Fruit fly (Drosophila melanogaster) whole organism, embryonic: ENCODE results near the gene MED15.
A peak's percentile ranks its signal among the peaks of the same experiment; 100 is the strongest.

ENCODE experiments used
- CG10366 ChIP-seq: fragments of 200-800 bp; sonication (Bioruptor generic); IDR thresholded peaks from 2 replicates; pipeline ENCODE4 v1.3.6; 2022; ENCODE audit warnings: missing biosample characterization, missing genetic modification characterization
- CG11723 ChIP-seq: fragments of 200-800 bp; sonication (Bioruptor generic); optimal IDR thresholded peaks from 2 replicates; lab custom pipeline; 2017; ENCODE audit warnings: missing biosample characterization, mild to moderate bottlenecking, missing genetic modification characterization
- CG1233 ChIP-seq: fragments of 200-800 bp; sonication (Bioruptor generic); optimal IDR thresholded peaks from 4 replicates; lab custom pipeline; 2018; ENCODE audit warnings: missing biosample characterization, mild to moderate bottlenecking, missing genetic modification characterization
- CG12942 ChIP-seq: fragments of 200-800 bp; sonication (Bioruptor generic); optimal IDR thresholded peaks from 3 replicates; lab custom pipeline; 2016; ENCODE audit warnings: missing biosample characterization, missing genetic modification characterization
- CG13424 ChIP-seq: fragments of 200-800 bp; sonication (Bioruptor generic); optimal IDR thresholded peaks from 2 replicates; lab custom pipeline; 2019; ENCODE audit warnings: missing biosample characterization, mild to moderate bottlenecking, missing genetic modification characterization, moderate library complexity
- CG14014 ChIP-seq: fragments of 200-800 bp; sonication (Bioruptor generic); IDR thresholded peaks from 2 replicates; pipeline ENCODE4 v1.3.6; 2022; ENCODE audit warnings: missing biosample characterization, missing genetic modification characterization
- CG14667 ChIP-seq: fragments of 200-800 bp; sonication (Bioruptor generic); IDR thresholded peaks from 2 replicates; pipeline ENCODE4 v1.3.6; 2022; ENCODE audit warnings: missing biosample characterization, missing genetic modification characterization
- CG15011 ChIP-seq: fragments of 200-800 bp; sonication (Bioruptor generic); optimal IDR thresholded peaks from 3 replicates; lab custom pipeline; 2018; ENCODE audit warnings: missing biosample characterization, mild to moderate bottlenecking, missing genetic modification characterization
- CG15073 ChIP-seq: fragments of 200-800 bp; sonication (Bioruptor generic); optimal IDR thresholded peaks from 2 replicates; lab custom pipeline; 2016; ENCODE audit warnings: missing biosample characterization, missing genetic modification characterization
- CG17186 ChIP-seq: fragments of 200-800 bp; sonication (Bioruptor generic); optimal IDR thresholded peaks from 3 replicates; lab custom pipeline; 2017; ENCODE audit warnings: missing biosample characterization, missing genetic modification reagents, missing genetic modification characterization
- CG17802 ChIP-seq: fragments of 200-800 bp; sonication (Bioruptor generic); optimal IDR thresholded peaks from 2 replicates; lab custom pipeline; 2018; ENCODE audit warnings: missing biosample characterization, mild to moderate bottlenecking, missing genetic modification characterization, moderate library complexity
- CG18599 ChIP-seq: fragments of 200-800 bp; sonication (Bioruptor generic); optimal IDR thresholded peaks from 3 replicates; lab custom pipeline; 2017; ENCODE audit warnings: missing biosample characterization, missing genetic modification characterization, mild to moderate bottlenecking, moderate library complexity, missing genetic modification reagents
- CG2129 ChIP-seq: fragments of 200-800 bp; sonication (Bioruptor generic); IDR thresholded peaks from 2 replicates; pipeline ENCODE4 v1.3.6; 2022; ENCODE audit warnings: missing biosample characterization, missing genetic modification characterization; ENCODE audit not compliant: partially characterized antibody
- CG31365 ChIP-seq: fragments of 200-800 bp; sonication (Bioruptor generic); optimal IDR thresholded peaks from 2 replicates; lab custom pipeline; 2018; ENCODE audit warnings: missing biosample characterization, mild to moderate bottlenecking, missing genetic modification characterization
- CG3407 ChIP-seq: fragments of 200-800 bp; sonication (Bioruptor generic); optimal IDR thresholded peaks from 2 replicates; lab custom pipeline; 2018; ENCODE audit warnings: missing biosample characterization, mild to moderate bottlenecking, missing genetic modification characterization
- CG6254 ChIP-seq: fragments of 200-800 bp; sonication (Bioruptor generic); optimal IDR thresholded peaks from 3 replicates; lab custom pipeline; 2017; ENCODE audit warnings: mild to moderate bottlenecking, missing biosample characterization, missing genetic modification reagents, missing genetic modification characterization
- CG9797 ChIP-seq: fragments of 200-800 bp; sonication (Bioruptor generic); optimal IDR thresholded peaks from 3 replicates; lab custom pipeline; 2018; ENCODE audit warnings: missing biosample characterization, mild to moderate bottlenecking, missing genetic modification characterization
- E2f2 ChIP-seq: fragments of 200-800 bp; sonication (Bioruptor generic); IDR thresholded peaks from 2 replicates; pipeline ENCODE4 v1.3.6; 2022; ENCODE audit warnings: missing biosample characterization, missing genetic modification characterization
- GATAe ChIP-seq: fragments of 200-800 bp; sonication (Bioruptor generic); conservative IDR thresholded peaks from 2 replicates; pipeline ENCODE4 v1.3.6; 2022; ENCODE audit warnings: missing biosample characterization, missing genetic modification characterization
- Hand ChIP-seq: fragments of 200-800 bp; sonication (Bioruptor generic); optimal IDR thresholded peaks from 2 replicates; lab custom pipeline; 2017; ENCODE audit warnings: mild to moderate bottlenecking, missing biosample characterization, missing genetic modification reagents, missing genetic modification characterization
- Hmr ChIP-seq: fragments of 200-800 bp; sonication (Bioruptor generic); optimal IDR thresholded peaks from 3 replicates; lab custom pipeline; 2017; ENCODE audit warnings: mild to moderate bottlenecking, missing biosample characterization, missing genetic modification reagents, missing genetic modification characterization
- Hr78 ChIP-seq, 2 experiments: fragments of 200-800 bp in 1 of 2; fragments of >200 bp in 1 of 2; sonication (Bioruptor generic) in 1 of 2; optimal IDR thresholded peaks; 2 replicates each; lab custom pipeline; 2017 to 2019; ENCODE audit warnings: missing biosample characterization in 2 of 2, missing genetic modification characterization in 2 of 2, mild to moderate bottlenecking in 1 of 2, moderate library complexity in 1 of 2
- Jarid2 ChIP-seq: fragments of 200-800 bp; sonication (Bioruptor generic); optimal IDR thresholded peaks from 3 replicates; lab custom pipeline; 2017; ENCODE audit warnings: mild to moderate bottlenecking, missing biosample characterization, missing genetic modification reagents, missing genetic modification characterization
- MTF-1 ChIP-seq: fragments of 200-800 bp; sonication (Bioruptor generic); optimal IDR thresholded peaks from 2 replicates; lab custom pipeline; 2018; ENCODE audit warnings: missing biosample characterization, mild to moderate bottlenecking, missing genetic modification characterization, borderline replicate concordance
- Myb ChIP-seq: fragments of 200-800 bp; sonication (Bioruptor generic); optimal IDR thresholded peaks from 2 replicates; lab custom pipeline; 2016; ENCODE audit warnings: missing biosample characterization, missing genetic modification characterization
- NC2β ChIP-seq: fragments of 200-800 bp; sonication (Bioruptor generic); optimal IDR thresholded peaks from 2 replicates; lab custom pipeline; 2016; ENCODE audit warnings: missing biosample characterization, missing genetic modification characterization
- YL-1 ChIP-seq: fragments of 200-800 bp; sonication (Bioruptor generic); optimal IDR thresholded peaks from 3 replicates; lab custom pipeline; 2017; ENCODE audit warnings: missing biosample characterization, mild to moderate bottlenecking, missing genetic modification characterization
- ase ChIP-seq: fragments of 200-800 bp; sonication (Bioruptor generic); IDR thresholded peaks from 3 replicates; pipeline ENCODE4 v1.3.6; 2022; ENCODE audit warnings: missing biosample characterization, missing genetic modification characterization
- bab2 ChIP-seq: fragments of 200-800 bp; sonication (Bioruptor generic); optimal IDR thresholded peaks from 2 replicates; lab custom pipeline; 2016; ENCODE audit warnings: missing biosample characterization, missing genetic modification characterization
- dimm ChIP-seq: fragments of 200-800 bp; sonication (Bioruptor generic); IDR thresholded peaks from 2 replicates; pipeline ENCODE4 v1.3.6; 2022; ENCODE audit warnings: missing biosample characterization, missing genetic modification characterization
- dmrt99B ChIP-seq: fragments of 200-800 bp; sonication (Bioruptor generic); optimal IDR thresholded peaks from 2 replicates; lab custom pipeline; 2018; ENCODE audit warnings: missing biosample characterization, mild to moderate bottlenecking, missing genetic modification characterization, moderate library complexity
- exex ChIP-seq: fragments of 200-800 bp; sonication (Bioruptor generic); optimal IDR thresholded peaks from 4 replicates; lab custom pipeline; 2018; ENCODE audit warnings: missing biosample characterization, mild to moderate bottlenecking, missing genetic modification characterization, moderate library complexity
- eyg ChIP-seq: fragments of 200-800 bp; sonication (Bioruptor generic); optimal IDR thresholded peaks from 3 replicates; lab custom pipeline; 2016; ENCODE audit warnings: missing biosample characterization, missing genetic modification characterization
- gro ChIP-seq: fragments of 200-800 bp; sonication (Bioruptor generic); optimal IDR thresholded peaks from 2 replicates; lab custom pipeline; 2016; ENCODE audit warnings: missing biosample characterization, missing genetic modification characterization
- ham ChIP-seq: fragments of 200-800 bp; sonication (Bioruptor generic); IDR thresholded peaks from 2 replicates; pipeline ENCODE4 v1.3.6; 2022; ENCODE audit warnings: missing biosample characterization, missing genetic modification characterization
- mam ChIP-seq: fragments of 200-800 bp; sonication (Bioruptor generic); optimal IDR thresholded peaks from 3 replicates; lab custom pipeline; 2016; ENCODE audit warnings: missing biosample characterization, missing genetic modification characterization
- nerfin-1 ChIP-seq: fragments of 200-800 bp; sonication (Bioruptor generic); optimal IDR thresholded peaks from 3 replicates; lab custom pipeline; 2019; ENCODE audit warnings: missing biosample characterization, mild to moderate bottlenecking, missing genetic modification characterization, moderate library complexity
- pho ChIP-seq: fragments of 200-800 bp; sonication (Bioruptor generic); optimal IDR thresholded peaks from 2 replicates; lab custom pipeline; 2016; ENCODE audit warnings: missing biosample characterization, missing genetic modification characterization
- phol ChIP-seq: fragments of 200-800 bp; sonication (Bioruptor generic); optimal IDR thresholded peaks from 3 replicates; lab custom pipeline; 2018; ENCODE audit warnings: missing biosample characterization, mild to moderate bottlenecking, missing genetic modification characterization, moderate library complexity
- pros ChIP-seq: fragments of 200-800 bp; sonication (Bioruptor generic); optimal IDR thresholded peaks from 3 replicates; lab custom pipeline; 2019; ENCODE audit warnings: missing biosample characterization, mild to moderate bottlenecking, missing genetic modification characterization, moderate library complexity
- psq ChIP-seq: fragments of 200-800 bp; sonication (Bioruptor generic); optimal IDR thresholded peaks from 2 replicates; lab custom pipeline; 2017; ENCODE audit warnings: missing biosample characterization, missing genetic modification characterization
- row ChIP-seq: fragments of 200-800 bp; sonication (Bioruptor generic); IDR thresholded peaks from 3 replicates; pipeline ENCODE4 v1.3.6; 2022; ENCODE audit warnings: missing biosample characterization, missing genetic modification characterization
- seq ChIP-seq: fragments of 200-800 bp; sonication (Bioruptor generic); IDR thresholded peaks from 2 replicates; pipeline ENCODE4 v1.3.6; 2022; ENCODE audit warnings: missing biosample characterization, missing genetic modification characterization
- sisA ChIP-seq: fragments of 200-800 bp; sonication (Bioruptor generic); IDR thresholded peaks from 2 replicates; pipeline ENCODE4 v1.3.6; 2022; ENCODE audit warnings: missing biosample characterization, missing genetic modification characterization
- slp2 ChIP-seq: fragments of 200-800 bp; sonication (Bioruptor generic); optimal IDR thresholded peaks from 2 replicates; lab custom pipeline; 2016; ENCODE audit warnings: missing biosample characterization, missing genetic modification characterization
- ssp ChIP-seq: fragments of 200-800 bp; sonication (Bioruptor generic); IDR thresholded peaks from 2 replicates; pipeline ENCODE4 v1.3.6; 2022; ENCODE audit warnings: missing biosample characterization, missing genetic modification characterization
- tll ChIP-seq, 2 experiments: fragments of 200-800 bp in 1 of 2; fragments of >200 bp in 1 of 2; sonication (Bioruptor generic) in 1 of 2; optimal IDR thresholded peaks; 2 replicates each; lab custom pipeline; 2017 to 2019; ENCODE audit warnings: missing biosample characterization in 2 of 2, missing genetic modification characterization in 2 of 2, mild to moderate bottlenecking in 1 of 2, moderate library complexity in 1 of 2
- trem ChIP-seq: fragments of 200-800 bp; optimal IDR thresholded peaks from 3 replicates; lab custom pipeline; 2019; ENCODE audit warnings: missing biosample characterization, mild to moderate bottlenecking, missing genetic modification characterization, moderate library complexity
- usp ChIP-seq: fragments of >200 bp; optimal IDR thresholded peaks from 2 replicates; lab custom pipeline; 2017; ENCODE audit warnings: missing biosample characterization, missing genetic modification characterization
- wdn ChIP-seq: fragments of 200-800 bp; sonication (Bioruptor generic); IDR thresholded peaks from 2 replicates; pipeline ENCODE4 v1.3.6; 2022; ENCODE audit warnings: missing biosample characterization, missing genetic modification characterization

The MED15 gene

dm6 chr2L:522752-523151 is 49.9 kb downstream of the MED15 start (continued):
- TF ChIP-seq E2f2 (peak; percentile 10; the same call in 1 of the 2 replicates), psq (GFP tag; lab: Kevin White, UChicago) (no peak), pho (GFP tag; lab: Kevin White, UChicago) (no peak), Jarid2 (GFP tag; lab: Kevin White, UChicago) (no peak), CG15011 (no peak), MTF-1 (GFP tag; lab: Kevin White, UChicago) (peak; percentile 36), Myb (GFP tag; lab: Kevin White, UChicago) (no peak), CG17186 (GFP tag; lab: Kevin White, UChicago) (no peak), exex (tag; lab: Kevin White, UChicago) (no peak), CG14014 (GFP tag; lab: Robert Waterston, UW) (no peak), YL-1 (GFP tag; lab: Kevin White, UChicago) (no peak), slp2 (GFP tag; lab: Kevin White, UChicago) (peak; percentile 14), CG12942 (GFP tag; lab: Kevin White, UChicago) (no peak), seq (GFP tag; lab: Robert Waterston, UW) (0 out of 2 replicates have a peak, but pooled peaks have one; percentile 29), CG14667 (GFP tag; lab: Robert Waterston, UW) (peak; percentile 16; the same call in 1 of the 2 replicates), sisA (GFP tag; lab: Robert Waterston, UW) (peak; percentile 58), Hand (GFP tag; lab: Kevin White, UChicago) (no peak), CG2129 (GFP tag; lab: Robert Waterston, UW) (no peak), wdn (GFP tag; lab: Robert Waterston, UW) (no peak), Hr78 (GFP tag; optimal IDR thresholded peaks at IDR 0.05; lab: Kevin White, UChicago) (no peak), CG17802 (tag; lab: Kevin White, UChicago) (peak; percentile 13), ase (GFP tag; lab: Robert Waterston, UW) (peak; percentile 60; the same call in 2 of the 3 replicates), phol (tag; lab: Kevin White, UChicago) (peak; percentile 74), CG1233 (GFP tag; lab: Kevin White, UChicago) (no peak), ssp (GFP tag; lab: Robert Waterston, UW) (0 out of 2 replicates have a peak, but pooled peaks have one; percentile 29), mam (no peak), Hmr (GFP tag; lab: Kevin White, UChicago) (no peak), eyg (GFP tag; lab: Kevin White, UChicago) (no peak), nerfin-1 (peak; percentile 44), CG6254 (GFP tag; lab: Kevin White, UChicago) (peak; percentile 33), CG15073 (GFP tag; lab: Kevin White, UChicago) (no peak), tll (GFP tag; optimal IDR thresholded peaks at IDR 0.05; lab: Kevin White, UChicago) (no peak), usp (GFP tag; lab: Kevin White, UChicago) (no peak), bab2 (peak; percentile 31), ham (no peak), dimm (GFP tag; lab: Robert Waterston, UW) (no peak), CG31365 (no peak), CG10366 (GFP tag; lab: Robert Waterston, UW) (peak; percentile 37; the same call in 1 of the 2 replicates), CG11723 (GFP tag; lab: Kevin White, UChicago) (peak; percentile 3), NC2β (GFP tag; lab: Kevin White, UChicago) (peak; percentile 31), GATAe (GFP tag; lab: Robert Waterston, UW) (peak; percentile 40; the same call in 1 of the 2 replicates), CG9797 (GFP tag; lab: Kevin White, UChicago) (no peak), trem (tag; lab: Kevin White, UChicago) (peak; percentile 20), CG18599 (GFP tag; lab: Kevin White, UChicago) (no peak), CG3407 (GFP tag; lab: Kevin White, UChicago) (peak; percentile 35), gro (no peak), CG13424 (tag; lab: Kevin White, UChicago) (peak; percentile 49), dmrt99B (tag; lab: Kevin White, UChicago) (peak; percentile 70), pros (GFP tag; lab: Kevin White, UChicago) (no peak), row (peak; percentile 62; the same call in 2 of the 3 replicates)
